Fruit fly (Drosophila melanogaster): ENCODE measurements around the gene santa-maria.
A peak's percentile ranks its signal among the peaks of the same experiment; 100 is the strongest.

santa-maria gene

dm6 chr2L:7430313-7430712, 20.7 kb downstream of the santa-maria start:
- TF ChIP-seq CG31224 (GFP tag; IDR thresholded peaks at IDR 0.05): no peak
- TF ChIP-seq dmrt99B (tag; optimal IDR thresholded peaks at IDR 0.05): no peak
- TF ChIP-seq Pdp1 (GFP tag; optimal IDR thresholded peaks at IDR 0.05): peak in 1 of 2 experiments; percentile 83
- peak; percentile 54 for TF ChIP-seq sens (GFP tag)

- TF ChIP-seq Aef1 (GFP tag; IDR thresholded peaks at IDR 0.05) (no peak), eve (GFP tag; optimal IDR thresholded peaks at IDR 0.05) (peak in 1 of 2 experiments; percentile 57), sens (GFP tag) (peak; percentile 77)
Observed at dm6 chr2L:7427786-7428137, 23.3 kb downstream of the santa-maria start.

dm6 chr2L:7427067-7427785, 23.8 kb downstream of the santa-maria start:
- TF ChIP-seq grn (GFP tag; optimal IDR thresholded peaks at IDR 0.05) (peak; percentile 45), CoRest (tag; optimal IDR thresholded peaks at IDR 0.05) (no peak), CG6813 (GFP tag; optimal IDR thresholded peaks at IDR 0.05) (peak; percentile 59), CG17328 (GFP tag; IDR thresholded peaks at IDR 0.05) (0 out of 2 replicates have a peak, but pooled peaks have one; percentile 4), chm (GFP tag; IDR thresholded peaks at IDR 0.05) (peak; percentile 56; the same call in 1 of the 2 replicates), mld (GFP tag; IDR thresholded peaks at IDR 0.05; ENCODE audit: partially characterized antibody) (0 out of 3 replicates have a peak, but pooled peaks have one; percentile 39), Dbx (GFP tag; IDR thresholded peaks at IDR 0.05) (0 out of 3 replicates have a peak, but pooled peaks have one; percentile 7), nerfin-2 (GFP tag; IDR thresholded peaks at IDR 0.05; ENCODE audit: partially characterized antibody) (no peak), al (GFP tag; IDR thresholded peaks at IDR 0.05) (no peak), CG32772 (GFP tag; IDR thresholded peaks at IDR 0.05) (no peak), Med (GFP tag) (peak; percentile 72), CG12071 (GFP tag; optimal IDR thresholded peaks at IDR 0.05) (peak; percentile 17), en (GFP tag; optimal IDR thresholded peaks at IDR 0.05) (no peak), ftz-f1 (GFP tag; optimal IDR thresholded peaks at IDR 0.05) (peak; percentile 87), inv (GFP tag; IDR thresholded peaks at IDR 0.05; ENCODE audit: partially characterized antibody) (peak; percentile 7; the same call in 1 of the 2 replicates), hb (GFP tag; IDR thresholded peaks at IDR 0.05; ENCODE audit: partially characterized antibody) (no peak), pfk (GFP tag; optimal IDR thresholded peaks at IDR 0.05) (peak; percentile 35), ERR (GFP tag; optimal IDR thresholded peaks at IDR 0.05) (peak; percentile 63), Pdp1 (GFP tag; optimal IDR thresholded peaks at IDR 0.05) (peak in 1 of 2 experiments; percentile 99), Eip74EF (GFP tag; optimal IDR thresholded peaks at IDR 0.05) (peak in 1 of 2 experiments; percentile 9), sd (tag; optimal IDR thresholded peaks at IDR 0.05) (peak; percentile 86), Hand (GFP tag; optimal IDR thresholded peaks at IDR 0.05) (peak; percentile 14), CG34376 (GFP tag; optimal IDR thresholded peaks at IDR 0.05) (peak; percentile 85), CG8290 (GFP tag; optimal IDR thresholded peaks at IDR 0.05) (no peak), CG8290 (tag; optimal IDR thresholded peaks at IDR 0.05) (peak in 1 of 2 experiments; percentile 38), CG12769 (tag; optimal IDR thresholded peaks at IDR 0.05) (peak; percentile 81), YL-1 (GFP tag; optimal IDR thresholded peaks at IDR 0.05) (peak; percentile 29), CG18599 (GFP tag; optimal IDR thresholded peaks at IDR 0.05) (peak; percentile 26), cg (GFP tag; optimal IDR thresholded peaks at IDR 0.05) (peak; percentile 57), cwo (GFP tag; optimal IDR thresholded peaks at IDR 0.05) (peak; percentile 75), CG8359 (GFP tag; optimal IDR thresholded peaks at IDR 0.05; ENCODE audit: borderline replicate concordance) (peak; percentile 19), CG3838 (GFP tag; optimal IDR thresholded peaks at IDR 0.05) (no peak), CG15269 (tag; optimal IDR thresholded peaks at IDR 0.05) (no peak), cad (GFP tag; optimal IDR thresholded peaks at IDR 0.05) (no peak), jing (GFP tag; optimal IDR thresholded peaks at IDR 0.05) (no peak), MESR4 (GFP tag; optimal IDR thresholded peaks at IDR 0.05) (peak; percentile 65), twi (tag; optimal IDR thresholded peaks at IDR 0.05) (no peak), CG6854 (GFP tag; optimal IDR thresholded peaks at IDR 0.05) (peak; percentile 0), CG10543 (GFP tag; optimal IDR thresholded peaks at IDR 0.05) (peak; percentile 61)
